Worm (Caenorhabditis elegans) whole organism, L4 larva: ENCODE data around the gene try-1.
"Not testable (repeated sequence)": the region's sequence is repeated elsewhere in the genome, so short reads cannot be mapped to it uniquely, and the experiment has no call there.

Source experiments
- D1046.2 ChIP-seq: fragments of 200-800 bp; sonication (Bioruptor generic); IDR thresholded peaks from 2 replicates; pipeline ENCODE4 v1.3.6; 2022; ENCODE audit warnings: missing genetic modification characterization, missing compliant biosample characterization
- F26F4.8 ChIP-seq: fragments of 200-800 bp; sonication (Bioruptor generic); conservative IDR thresholded peaks from 2 replicates; pipeline ENCODE4 v1.3.6; 2022; ENCODE audit warnings: missing genetic modification characterization, missing compliant biosample characterization
- F44E2.7 ChIP-seq: fragments of 200-800 bp; sonication (Bioruptor generic); IDR thresholded peaks from 2 replicates; pipeline ENCODE4 v2.1.2; 2022; ENCODE audit warnings: missing genetic modification characterization, missing compliant biosample characterization
- T26A8.4 ChIP-seq: fragments of 200-800 bp; sonication (Bioruptor generic); IDR thresholded peaks from 2 replicates; pipeline ENCODE4 v1.3.6; 2022; ENCODE audit warnings: missing genetic modification characterization, missing compliant biosample characterization
- Y105C5A.15 ChIP-seq: fragments of 200-800 bp; sonication (Bioruptor generic); IDR thresholded peaks from 2 replicates; pipeline ENCODE4 v1.3.6; 2022; ENCODE audit warnings: missing genetic modification characterization, missing compliant biosample characterization
- Y48G9A.11 ChIP-seq: fragments of 200-800 bp; sonication (Bioruptor generic); IDR thresholded peaks from 2 replicates; pipeline ENCODE4 v1.3.6; 2022; ENCODE audit warnings: missing genetic modification reagents, missing genetic modification characterization, missing compliant biosample characterization
- ZK337.2 ChIP-seq: fragments of 200-800 bp; sonication (Bioruptor generic); IDR thresholded peaks from 2 replicates; pipeline ENCODE4 v1.3.6; 2022; ENCODE audit warnings: missing genetic modification reagents, missing genetic modification characterization, missing compliant biosample characterization
- aha-1 ChIP-seq: fragments of 150-350 bp; peaks from one replicate; lab custom pipeline; 2014; ENCODE audit warnings: missing biosample characterization, missing genetic modification characterization
- arid-1 ChIP-seq: fragments of 200-800 bp; sonication (Bioruptor generic); conservative IDR thresholded peaks from 2 replicates; pipeline ENCODE4 v1.3.6; 2022; ENCODE audit warnings: missing genetic modification reagents, missing genetic modification characterization, missing compliant biosample characterization
- ceh-44 ChIP-seq: fragments of 200-800 bp; sonication (Bioruptor generic); IDR thresholded peaks from 2 replicates; pipeline ENCODE4 v1.3.6; 2022; ENCODE audit warnings: missing genetic modification reagents, missing genetic modification characterization, missing compliant biosample characterization
- ctbp-1 ChIP-seq: fragments of 200-800 bp; sonication (Bioruptor generic); IDR thresholded peaks from 2 replicates; pipeline ENCODE4 v1.3.6; 2022; ENCODE audit warnings: missing genetic modification reagents, missing genetic modification characterization, missing compliant biosample characterization
- dmd-6 ChIP-seq: fragments of 200-800 bp; sonication (Bioruptor generic); IDR thresholded peaks from 2 replicates; pipeline ENCODE4 v1.3.6; 2022; ENCODE audit warnings: missing genetic modification reagents, missing genetic modification characterization, missing compliant biosample characterization
- dmd-8 ChIP-seq: fragments of 200-800 bp; sonication (Bioruptor generic); IDR thresholded peaks from 2 replicates; pipeline ENCODE4 v1.3.6; 2022; ENCODE audit warnings: missing genetic modification characterization, missing compliant biosample characterization
- dmd-9 ChIP-seq: fragments of 200-800 bp; sonication (Bioruptor generic); IDR thresholded peaks from 2 replicates; pipeline ENCODE4 v1.3.6; 2022; ENCODE audit warnings: missing genetic modification reagents, missing genetic modification characterization, missing compliant biosample characterization
- egl-43 ChIP-seq: fragments of 200-800 bp; sonication (Bioruptor generic); IDR thresholded peaks from 2 replicates; pipeline ENCODE4 v1.3.6; 2022; ENCODE audit warnings: missing genetic modification reagents, missing genetic modification characterization, missing compliant biosample characterization
- hmg-1.1 ChIP-seq: fragments of 200-800 bp; sonication (Bioruptor generic); IDR thresholded peaks from 2 replicates; pipeline ENCODE4 v1.3.6; 2022; ENCODE audit warnings: missing genetic modification reagents, missing genetic modification characterization, missing compliant biosample characterization
- lim-7 ChIP-seq: fragments of 200-800 bp; sonication (Bioruptor generic); IDR thresholded peaks from 2 replicates; pipeline ENCODE4 v1.3.6; 2022; ENCODE audit warnings: missing genetic modification characterization, missing compliant biosample characterization
- lin-1 ChIP-seq: fragments of 200-800 bp; sonication (Bioruptor generic); IDR thresholded peaks from 2 replicates; pipeline ENCODE4 v1.3.6; 2022; ENCODE audit warnings: missing genetic modification reagents, missing genetic modification characterization, missing compliant biosample characterization
- lin-29 ChIP-seq: fragments of 200-800 bp; sonication (Bioruptor generic); IDR thresholded peaks from 2 replicates; pipeline ENCODE4 v1.3.6; 2022; ENCODE audit warnings: missing genetic modification reagents, missing genetic modification characterization, missing compliant biosample characterization
- lin-38 ChIP-seq: fragments of 200-800 bp; sonication (Bioruptor generic); IDR thresholded peaks from 2 replicates; pipeline ENCODE4 v1.3.6; 2022; ENCODE audit warnings: missing genetic modification reagents, missing genetic modification characterization, missing compliant biosample characterization
- madf-5 ChIP-seq, 2 experiments: fragments of 200-800 bp; sonication (Bioruptor generic); IDR thresholded peaks; 2 replicates each; pipeline ENCODE4 v1.3.6; 2022; ENCODE audit warnings: missing compliant biosample characterization in 2 of 2, missing genetic modification characterization in 2 of 2
- madf-9 ChIP-seq: fragments of 200-800 bp; sonication (Bioruptor generic); conservative IDR thresholded peaks from 2 replicates; pipeline ENCODE4 v1.3.6; 2022; ENCODE audit warnings: missing genetic modification reagents, missing genetic modification characterization, missing compliant biosample characterization
- mdt-29 ChIP-seq: fragments of 200-800 bp; sonication (Bioruptor generic); IDR thresholded peaks from 2 replicates; pipeline ENCODE4 v1.3.6; 2022; ENCODE audit warnings: missing genetic modification reagents, missing genetic modification characterization, missing compliant biosample characterization
- mxl-2 ChIP-seq: fragments of 200-800 bp; sonication (Bioruptor generic); conservative IDR thresholded peaks from 2 replicates; pipeline ENCODE4 v1.3.6; 2022; ENCODE audit warnings: missing genetic modification reagents, missing genetic modification characterization, missing compliant biosample characterization
- nhr-42 ChIP-seq: fragments of 200-800 bp; sonication (Bioruptor generic); IDR thresholded peaks from 2 replicates; pipeline ENCODE4 v1.3.6; 2022; ENCODE audit warnings: missing genetic modification characterization, missing compliant biosample characterization
- pha-4 ChIP-seq, 2 experiments: fragments of 150-350 bp in 1 of 2; fragments of 200-800 bp in 1 of 2; sonication (Bioruptor generic) in 1 of 2; IDR thresholded peaks in 1 of 2; optimal IDR thresholded peaks in 1 of 2; 2 replicates each; pipeline versions ENCODE4 v1.3.6 to Lab custom; 2014 to 2022; ENCODE audit warnings: missing genetic modification characterization in 2 of 2, missing genetic modification reagents in 2 of 2, missing biosample characterization in 1 of 2, missing compliant biosample characterization in 1 of 2
- php-3 ChIP-seq: fragments of 200-800 bp; sonication (Bioruptor generic); IDR thresholded peaks from 2 replicates; pipeline ENCODE4 v1.3.6; 2022; ENCODE audit warnings: missing genetic modification reagents, missing genetic modification characterization, missing compliant biosample characterization
- snpc-1.2 ChIP-seq: fragments of 200-800 bp; sonication (Bioruptor generic); IDR thresholded peaks from 2 replicates; pipeline ENCODE4 v1.3.6; 2022; ENCODE audit warnings: missing genetic modification reagents, missing genetic modification characterization, missing compliant biosample characterization
- snpc-4 ChIP-seq: fragments of 150-350 bp; optimal IDR thresholded peaks from 2 replicates; lab custom pipeline; 2014; ENCODE audit warnings: missing biosample characterization, missing genetic modification characterization
- tra-1 ChIP-seq: fragments of 200-800 bp; sonication (Bioruptor generic); IDR thresholded peaks from 2 replicates; pipeline ENCODE4 v1.3.6; 2022; ENCODE audit warnings: missing genetic modification reagents, missing genetic modification characterization, missing compliant biosample characterization
- unc-62 ChIP-seq, 3 experiments: fragments of 150-350 bp in 1 of 3; sonication (generic microtip); optimal IDR thresholded peaks in 2 of 3; peaks in 1 of 3; 1 replicate in 1 of 3; 2 replicates in 2 of 3; lab custom pipeline; 2014 to 2017; ENCODE audit warnings: missing biosample characterization in 3 of 3, missing genetic modification characterization in 3 of 3, missing genetic modification reagents in 3 of 3, missing genotype in 1 of 3
- vab-7 ChIP-seq: fragments of 200-800 bp; sonication (Bioruptor generic); IDR thresholded peaks from 2 replicates; pipeline ENCODE4 v1.3.6; 2022; ENCODE audit warnings: missing genetic modification reagents, missing genetic modification characterization, missing compliant biosample characterization
- zfp-3 ChIP-seq: fragments of 200-800 bp; sonication (Bioruptor generic); conservative IDR thresholded peaks from 2 replicates; pipeline ENCODE4 v1.3.6; 2022; ENCODE audit warnings: missing genetic modification reagents, missing genetic modification characterization, missing compliant biosample characterization
- zip-11 ChIP-seq: fragments of 200-800 bp; sonication (Bioruptor generic); IDR thresholded peaks from 2 replicates; pipeline ENCODE4 v1.3.6; 2022; ENCODE audit warnings: missing genetic modification characterization, missing compliant biosample characterization

The try-1 gene

ce11 chrII:4932727-4933126 is 16.6 kb downstream of the try-1 start, which contains the start of gene msp-152:
msp-152 (plus strand) TSS chrII:4933027.
- TF ChIP-seq aha-1 (tag; lab: Kevin White, UChicago); snpc-4 (tag; lab: Kevin White, UChicago); tra-1 (GFP tag; lab: Robert Waterston, UW): not testable (repeated sequence)

- TF ChIP-seq pha-4 (GFP tag; IDR thresholded peaks at IDR 0.05; lab: Robert Waterston, UW) (no peak), pha-4 (tag; optimal IDR thresholded peaks at IDR 0.05; lab: Kevin White, UChicago) (no peak), unc-62 (GFP tag; optimal IDR thresholded peaks at IDR 0.05 in 1 of 2; lab: Kevin White, UChicago) (peak in 1 of 2 experiments; percentile 91), unc-62 (tag; optimal IDR thresholded peaks at IDR 0.05; lab: Kevin White, UChicago) (no peak), snpc-1.2 (GFP tag; lab: Robert Waterston, UW) (no peak)
- TF ChIP-seq, all 104 proteins: peak for 1
Measured at ce11 chrII:4931286-4931685, 18.0 kb downstream of the try-1 start.

- TF ChIP-seq Y48G9A.11 (GFP tag; lab: Robert Waterston, UW) = peak; percentile 38; the same call in 1 of the 2 replicates
- peak; percentile 90 for TF ChIP-seq egl-43 (GFP tag; lab: Robert Waterston, UW)
- TF ChIP-seq tra-1 (GFP tag; lab: Robert Waterston, UW) = peak; percentile 88
- TF ChIP-seq dmd-8 (GFP tag; lab: Robert Waterston, UW) = peak; percentile 82
- TF ChIP-seq lin-29 (GFP tag; lab: Robert Waterston, UW) = 0 out of 2 replicates have a peak, but pooled peaks have one; percentile 15
- peak; percentile 76 for TF ChIP-seq ceh-44
- TF ChIP-seq F26F4.8 = peak; percentile 87
- peak; percentile 70 for TF ChIP-seq lin-1 (GFP tag; lab: Robert Waterston, UW)
- TF ChIP-seq mdt-29 (GFP tag; lab: Robert Waterston, UW) = peak; percentile 50; the same call in 1 of the 2 replicates
- peak; percentile 79; the same call in 1 of the 2 replicates for TF ChIP-seq pha-4 (GFP tag; IDR thresholded peaks at IDR 0.05; lab: Robert Waterston, UW)
- not testable (repeated sequence) for TF ChIP-seq pha-4 (tag; optimal IDR thresholded peaks at IDR 0.05; lab: Kevin White, UChicago)
- TF ChIP-seq Y105C5A.15 = peak; percentile 87; the same call in 1 of the 2 replicates
- peak; percentile 70; the same call in 1 of the 2 replicates for TF ChIP-seq zfp-3
- TF ChIP-seq nhr-42 (GFP tag; lab: Robert Waterston, UW) = peak; percentile 51; the same call in 1 of the 2 replicates
- TF ChIP-seq php-3 (GFP tag; lab: Robert Waterston, UW) = 0 out of 2 replicates have a peak, but pooled peaks have one; percentile 39
- TF ChIP-seq D1046.2 (GFP tag; lab: Robert Waterston, UW) = peak; percentile 86
- 0 out of 2 replicates have a peak, but pooled peaks have one; percentile 60 for TF ChIP-seq dmd-9
- peak; percentile 75; a peak in 2 of 4 replicates for TF ChIP-seq madf-5 (GFP tag; IDR thresholded peaks at IDR 0.05; lab: Robert Waterston, UW)
- peak; percentile 59; the same call in 1 of the 2 replicates for TF ChIP-seq hmg-1.1 (GFP tag; lab: Robert Waterston, UW)
- TF ChIP-seq mxl-2 (GFP tag; lab: Robert Waterston, UW) = peak; percentile 70
- 0 out of 2 replicates have a peak, but pooled peaks have one; percentile 18 for TF ChIP-seq zip-11
- TF ChIP-seq lin-38 (GFP tag; lab: Robert Waterston, UW) = peak; percentile 81
- TF ChIP-seq ctbp-1 (GFP tag; lab: Robert Waterston, UW) = 0 out of 2 replicates have a peak, but pooled peaks have one; percentile 55
- TF ChIP-seq snpc-1.2 (GFP tag; lab: Robert Waterston, UW) = peak; percentile 79
- peak; percentile 73 for TF ChIP-seq T26A8.4
- TF ChIP-seq lim-7 (GFP tag; lab: Robert Waterston, UW) = peak; percentile 93
- peak; percentile 76; the same call in 1 of the 2 replicates for TF ChIP-seq ZK337.2 (GFP tag; lab: Robert Waterston, UW)
- peak; percentile 92 for TF ChIP-seq arid-1
- TF ChIP-seq dmd-6 (GFP tag; lab: Robert Waterston, UW) = peak; percentile 12; the same call in 1 of the 2 replicates
- TF ChIP-seq madf-9 (GFP tag; lab: Robert Waterston, UW) = peak; percentile 58; the same call in 1 of the 2 replicates
- TF ChIP-seq vab-7 = peak; percentile 82
- TF ChIP-seq F44E2.7 (GFP tag; lab: Robert Waterston, UW) = peak; percentile 50; the same call in 1 of the 2 replicates
Measured at ce11 chrII:4928367-4928766, 21.0 kb downstream of the try-1 start.
